Worm (Caenorhabditis elegans): ENCODE data around the gene gst-13.

gst-13 gene

ce11 chrII:9274734-9275133 lies 43.5 kb downstream of the gst-13 start:
- TF ChIP-seq unc-130 (GFP tag; optimal IDR thresholded peaks at IDR 0.05) (no peak), xnd-1 (tag; optimal IDR thresholded peaks at IDR 0.05) (peak; percentile 22), snpc-4 (GFP tag; optimal IDR thresholded peaks at IDR 0.05) (no peak), snpc-4 (tag; optimal IDR thresholded peaks at IDR 0.05) (peak in 1 of 4 experiments; percentile 26), athp-1 (tag; optimal IDR thresholded peaks at IDR 0.05) (no peak), Y53G8AR.9 (GFP tag; conservative IDR thresholded peaks at IDR 0.05) (0 out of 2 replicates have a peak, but pooled peaks have one; percentile 48)

ce11 chrII:9275173-9275572 lies 43.9 kb downstream of the gst-13 start:
- no peak for TF ChIP-seq dpff-1 (tag; optimal IDR thresholded peaks at IDR 0.05)
- TF ChIP-seq egl-44 (GFP tag; IDR thresholded peaks at IDR 0.05): no peak
- TF ChIP-seq bed-1 (GFP tag; IDR thresholded peaks at IDR 0.05): no peak
- no peak for TF ChIP-seq Y79H2A.3 (GFP tag; conservative IDR thresholded peaks at IDR 0.05)
- no peak for TF ChIP-seq F33H1.4 (GFP tag; IDR thresholded peaks at IDR 0.05)
- no peak for TF ChIP-seq nfya-1 (tag; optimal IDR thresholded peaks at IDR 0.05; ENCODE audit: borderline replicate concordance, insufficient read depth)
- TF ChIP-seq lin-40 (tag; optimal IDR thresholded peaks at IDR 0.05): no peak
- no peak for TF ChIP-seq K11D2.4 (GFP tag; IDR thresholded peaks at IDR 0.05)
- TF ChIP-seq madf-3 (GFP tag; IDR thresholded peaks at IDR 0.05): peak; percentile 64; the same call in 1 of the 2 replicates
- TF ChIP-seq ceh-100 (GFP tag; IDR thresholded peaks at IDR 0.05): no peak
- TF ChIP-seq zim-3 (tag; optimal IDR thresholded peaks at IDR 0.05): peak; percentile 59
- no peak for TF ChIP-seq D2030.7 (GFP tag; IDR thresholded peaks at IDR 0.05)
- TF ChIP-seq attf-6 (GFP tag; IDR thresholded peaks at IDR 0.05): no peak
- no peak for TF ChIP-seq rcor-1 (GFP tag; IDR thresholded peaks at IDR 0.05)
- no peak for TF ChIP-seq F22D6.2 (tag; optimal IDR thresholded peaks at IDR 0.05)
- TF ChIP-seq tbx-9 (tag; optimal IDR thresholded peaks at IDR 0.05; ENCODE audit: borderline replicate concordance): no peak
- TF ChIP-seq dox-1 (GFP tag; IDR thresholded peaks at IDR 0.05): no peak
- TF ChIP-seq tbp1 (GFP tag; optimal IDR thresholded peaks at IDR 0.05): no peak
- no peak for TF ChIP-seq mcd-1 (GFP tag; IDR thresholded peaks at IDR 0.05)
- TF ChIP-seq ama-1 (optimal IDR thresholded peaks at IDR 0.05): no peak
- TF ChIP-seq ama-1 (GFP tag; optimal IDR thresholded peaks at IDR 0.05): no peak
- no peak for TF ChIP-seq lsy-27 (tag; optimal IDR thresholded peaks at IDR 0.05; ENCODE audit: borderline replicate concordance, insufficient read depth)
- TF ChIP-seq him-1 (tag; optimal IDR thresholded peaks at IDR 0.05): no peak
- peak; percentile 75; the same call in 1 of the 2 replicates for TF ChIP-seq ceh-58 (GFP tag; IDR thresholded peaks at IDR 0.05)
- no peak for TF ChIP-seq cebp-1 (GFP tag; IDR thresholded peaks at IDR 0.05)
- peak; percentile 4 for TF ChIP-seq cebp-1 (tag; optimal IDR thresholded peaks at IDR 0.05)
- peak; percentile 22; the same call in 1 of the 2 replicates for TF ChIP-seq madf-6 (GFP tag; IDR thresholded peaks at IDR 0.05)
- TF ChIP-seq ZK185.1 (tag; optimal IDR thresholded peaks at IDR 0.05; ENCODE audit: poor library complexity, severe bottlenecking): no peak
- no peak for TF ChIP-seq ztf-18 (tag; optimal IDR thresholded peaks at IDR 0.05)

- no peak for TF ChIP-seq F49E8.2 (tag; optimal IDR thresholded peaks at IDR 0.05; ENCODE audit: insufficient read depth)
Observed at ce11 chrII:9277153-9277552, 45.9 kb downstream of the gst-13 start.

- TF ChIP-seq Y53G8AR.9 (GFP tag; conservative IDR thresholded peaks at IDR 0.05): 0 out of 2 replicates have a peak, but pooled peaks have one; percentile 36
- TF ChIP-seq tlf-1 (GFP tag; optimal IDR thresholded peaks at IDR 0.05): no peak
Observed at ce11 chrII:9279016-9279415, 47.8 kb downstream of the gst-13 start.

Data from whole organism, young adult.